Fruit fly (Drosophila melanogaster) whole organism, embryonic: Measurements from ENCODE around the gene Tmtc4.

ENCODE experiments used
- Bdp1 ChIP-seq: fragments of 200-800 bp; sonication (Bioruptor generic); optimal IDR thresholded peaks from 3 replicates; lab custom pipeline; 2016; ENCODE audit warnings: missing biosample characterization, missing genetic modification characterization
- CG10267 ChIP-seq: fragments of 200-800 bp; sonication (Bioruptor generic); optimal IDR thresholded peaks from 2 replicates; lab custom pipeline; 2018; ENCODE audit warnings: missing biosample characterization, mild to moderate bottlenecking, missing genetic modification characterization, moderate library complexity
- CG11504 ChIP-seq: fragments of 200-800 bp; sonication (Bioruptor generic); optimal IDR thresholded peaks from 3 replicates; lab custom pipeline; 2019; ENCODE audit warnings: missing biosample characterization, mild to moderate bottlenecking, missing genetic modification characterization, moderate library complexity
- CG12391 ChIP-seq: fragments of 200-800 bp; sonication (Bioruptor generic); optimal IDR thresholded peaks from 3 replicates; lab custom pipeline; 2018; ENCODE audit warnings: missing biosample characterization, mild to moderate bottlenecking, missing genetic modification characterization, moderate library complexity
- CG13624 ChIP-seq: fragments of 200-800 bp; sonication (Bioruptor generic); optimal IDR thresholded peaks from 2 replicates; lab custom pipeline; 2016; ENCODE audit warnings: missing biosample characterization, missing genetic modification characterization
- CG17328 ChIP-seq: fragments of 200-800 bp; sonication (Bioruptor generic); IDR thresholded peaks from 2 replicates; pipeline ENCODE4 v1.3.6; 2022; ENCODE audit warnings: missing biosample characterization, missing genetic modification characterization
- CG18011 ChIP-seq: fragments of 200-800 bp; sonication (Bioruptor generic); optimal IDR thresholded peaks from 2 replicates; lab custom pipeline; 2017; ENCODE audit warnings: missing biosample characterization, missing genetic modification characterization, mild to moderate bottlenecking, moderate library complexity, missing genotype
- CG2875 ChIP-seq: fragments of 200-800 bp; sonication (Bioruptor generic); optimal IDR thresholded peaks from 2 replicates; lab custom pipeline; 2017; ENCODE audit warnings: missing biosample characterization, mild to moderate bottlenecking, missing genetic modification characterization, missing genetic modification reagents
- CG30020 ChIP-seq: fragments of 200-800 bp; optimal IDR thresholded peaks from 2 replicates; lab custom pipeline; 2019; ENCODE audit warnings: missing biosample characterization, mild to moderate bottlenecking, missing genetic modification characterization, moderate library complexity
- CG30403 ChIP-seq: fragments of 200-800 bp; sonication (Bioruptor generic); optimal IDR thresholded peaks from 3 replicates; lab custom pipeline; 2016; ENCODE audit warnings: missing biosample characterization, missing genetic modification characterization
- CG30431 ChIP-seq: fragments of 200-800 bp; sonication (Bioruptor generic); optimal IDR thresholded peaks from 2 replicates; lab custom pipeline; 2017; ENCODE audit warnings: missing biosample characterization, missing genetic modification characterization
- CG3838 ChIP-seq: fragments of 200-800 bp; sonication (Bioruptor generic); optimal IDR thresholded peaks from 3 replicates; lab custom pipeline; 2016; ENCODE audit warnings: missing biosample characterization, missing genetic modification characterization
- CG43689 ChIP-seq: fragments of 200-800 bp; sonication (Bioruptor generic); IDR thresholded peaks from 2 replicates; pipeline ENCODE4 v1.3.6; 2022; ENCODE audit warnings: missing biosample characterization, missing genetic modification characterization
- CG5245 ChIP-seq: fragments of 200-800 bp; sonication (Bioruptor generic); optimal IDR thresholded peaks from 3 replicates; lab custom pipeline; 2016; ENCODE audit warnings: missing biosample characterization, missing genetic modification characterization
- CG6791 ChIP-seq: fragments of 200-800 bp; sonication (Bioruptor generic); IDR thresholded peaks from 3 replicates; pipeline ENCODE4 v1.3.6; 2022; ENCODE audit warnings: missing biosample characterization, missing genetic modification characterization; ENCODE audit not compliant: partially characterized antibody
- CG8478 ChIP-seq: fragments of >200 bp; optimal IDR thresholded peaks from 2 replicates; lab custom pipeline; 2018
- CG9932 ChIP-seq: fragments of 200-800 bp; sonication (Bioruptor generic); IDR thresholded peaks from 2 replicates; pipeline ENCODE4 v1.3.6; 2022; ENCODE audit warnings: missing biosample characterization, missing genetic modification characterization
- Dip2 ChIP-seq: fragments of 200-800 bp; sonication (Bioruptor generic); IDR thresholded peaks from 2 replicates; pipeline ENCODE4 v1.3.6; 2022; ENCODE audit warnings: missing biosample characterization, missing genetic modification characterization
- H15 ChIP-seq: fragments of 200-800 bp; sonication (Bioruptor generic); IDR thresholded peaks from 3 replicates; pipeline ENCODE4 v1.3.6; 2022; ENCODE audit warnings: missing biosample characterization, missing genetic modification characterization
- HLHmδ ChIP-seq: fragments of 200-800 bp; sonication (Bioruptor generic); optimal IDR thresholded peaks from 2 replicates; lab custom pipeline; 2018; ENCODE audit warnings: missing biosample characterization, mild to moderate bottlenecking, missing genetic modification characterization, moderate library complexity
- Hsf ChIP-seq: fragments of 200-800 bp; sonication (Bioruptor generic); optimal IDR thresholded peaks from 3 replicates; lab custom pipeline; 2016; ENCODE audit warnings: missing biosample characterization, missing genetic modification characterization
- NC2α ChIP-seq: fragments of 200-800 bp; sonication (Bioruptor generic); optimal IDR thresholded peaks from 2 replicates; lab custom pipeline; 2016; ENCODE audit warnings: missing biosample characterization, missing genetic modification characterization
- Neu2 ChIP-seq: fragments of 200-800 bp; sonication (Bioruptor generic); optimal IDR thresholded peaks from 3 replicates; lab custom pipeline; 2016; ENCODE audit warnings: missing biosample characterization, missing genetic modification characterization, borderline replicate concordance
- Optix ChIP-seq: fragments of 200-800 bp; sonication (Bioruptor generic); IDR thresholded peaks from 3 replicates; pipeline ENCODE4 v1.3.6; 2022; ENCODE audit warnings: missing biosample characterization, missing genetic modification characterization
- Poxn ChIP-seq: fragments of 200-800 bp; sonication (Bioruptor generic); IDR thresholded peaks from 2 replicates; pipeline ENCODE4 v1.3.6; 2022; ENCODE audit warnings: missing biosample characterization, missing genetic modification characterization
- Ravus ChIP-seq: fragments of 200-800 bp; sonication (Bioruptor generic); IDR thresholded peaks from 2 replicates; pipeline ENCODE4 v1.3.6; 2022; ENCODE audit warnings: missing biosample characterization, missing genetic modification characterization
- Rfx ChIP-seq: fragments of 200-800 bp; sonication (Bioruptor generic); IDR thresholded peaks from 2 replicates; pipeline ENCODE4 v1.3.6; 2022; ENCODE audit warnings: missing biosample characterization, missing genetic modification characterization
- Sox102F ChIP-seq: fragments of 200-800 bp; sonication (Bioruptor generic); optimal IDR thresholded peaks from 2 replicates; lab custom pipeline; 2018; ENCODE audit warnings: missing biosample characterization, mild to moderate bottlenecking, missing genetic modification characterization, moderate library complexity
- abd-A ChIP-seq: fragments of 200-800 bp; sonication (Bioruptor generic); optimal IDR thresholded peaks from 3 replicates; lab custom pipeline; 2019; ENCODE audit warnings: missing biosample characterization, mild to moderate bottlenecking, missing genetic modification characterization, moderate library complexity
- ase ChIP-seq: fragments of 200-800 bp; sonication (Bioruptor generic); IDR thresholded peaks from 3 replicates; pipeline ENCODE4 v1.3.6; 2022; ENCODE audit warnings: missing biosample characterization, missing genetic modification characterization
- ato ChIP-seq: fragments of 200-800 bp; sonication (Bioruptor generic); IDR thresholded peaks from 2 replicates; pipeline ENCODE4 v1.3.6; 2022; ENCODE audit warnings: missing biosample characterization, missing genetic modification characterization; ENCODE audit not compliant: partially characterized antibody
- bsh ChIP-seq, 2 experiments: fragments of 200-800 bp; sonication (Bioruptor generic); optimal IDR thresholded peaks; 2 replicates each; lab custom pipeline; 2017 to 2018; ENCODE audit warnings: mild to moderate bottlenecking in 2 of 2, missing biosample characterization in 2 of 2, missing genetic modification characterization in 2 of 2, moderate library complexity in 1 of 2
- chif ChIP-seq, 2 experiments: fragments of 200-800 bp; sonication (Bioruptor generic); optimal IDR thresholded peaks; 3 replicates each; lab custom pipeline; 2016; ENCODE audit warnings: missing biosample characterization in 2 of 2, missing genetic modification characterization in 2 of 2
- dan ChIP-seq: fragments of 200-800 bp; sonication (Bioruptor generic); IDR thresholded peaks from 2 replicates; pipeline ENCODE4 v1.3.6; 2022; ENCODE audit warnings: missing biosample characterization, missing genetic modification characterization
- dm ChIP-seq: fragments of 200-800 bp; sonication (Bioruptor generic); optimal IDR thresholded peaks from 3 replicates; lab custom pipeline; 2016; ENCODE audit warnings: missing biosample characterization, missing genetic modification characterization
- dysf ChIP-seq: fragments of 200-800 bp; sonication (Bioruptor generic); IDR thresholded peaks from 3 replicates; pipeline ENCODE4 v1.3.6; 2022; ENCODE audit warnings: missing biosample characterization, missing genetic modification characterization
- gcm ChIP-seq: fragments of 200-800 bp; sonication (Bioruptor generic); optimal IDR thresholded peaks from 2 replicates; lab custom pipeline; 2019; ENCODE audit warnings: missing biosample characterization, mild to moderate bottlenecking, missing genetic modification characterization, moderate library complexity
- gsb-n ChIP-seq: fragments of 200-800 bp; sonication (Bioruptor generic); optimal IDR thresholded peaks from 3 replicates; lab custom pipeline; 2018; ENCODE audit warnings: missing biosample characterization, mild to moderate bottlenecking, missing genetic modification characterization
- hb ChIP-seq: fragments of 200-800 bp; sonication (Bioruptor generic); IDR thresholded peaks from 3 replicates; pipeline ENCODE4 v1.3.6; 2022; ENCODE audit warnings: missing biosample characterization, missing genetic modification characterization; ENCODE audit not compliant: partially characterized antibody
- lmd ChIP-seq: fragments of 200-800 bp; sonication (Bioruptor generic); IDR thresholded peaks from 2 replicates; pipeline ENCODE4 v1.3.6; 2022; ENCODE audit warnings: missing biosample characterization, missing genetic modification characterization
- luna ChIP-seq: fragments of 200-800 bp; sonication (Bioruptor generic); optimal IDR thresholded peaks from 2 replicates; lab custom pipeline; 2016; ENCODE audit warnings: missing biosample characterization, missing genetic modification characterization
- mam ChIP-seq: fragments of 200-800 bp; sonication (Bioruptor generic); optimal IDR thresholded peaks from 3 replicates; lab custom pipeline; 2016; ENCODE audit warnings: missing biosample characterization, missing genetic modification characterization
- mld ChIP-seq: fragments of 200-800 bp; sonication (Bioruptor generic); IDR thresholded peaks from 3 replicates; pipeline ENCODE4 v1.3.6; 2022; ENCODE audit warnings: missing biosample characterization, missing genetic modification characterization; ENCODE audit not compliant: partially characterized antibody
- nom ChIP-seq: fragments of 200-800 bp; sonication (Bioruptor generic); optimal IDR thresholded peaks from 2 replicates; lab custom pipeline; 2017; ENCODE audit warnings: missing biosample characterization, missing genetic modification characterization, mild to moderate bottlenecking, moderate library complexity, missing genetic modification reagents
- schlank ChIP-seq: fragments of 200-800 bp; sonication (Bioruptor generic); optimal IDR thresholded peaks from 2 replicates; lab custom pipeline; 2018; ENCODE audit warnings: missing biosample characterization, mild to moderate bottlenecking, missing genetic modification characterization
- sens ChIP-seq: fragments of 200-800 bp; sonication (Bioruptor generic); peaks from one replicate; lab custom pipeline; 2016; ENCODE audit warnings: missing biosample characterization, missing genetic modification characterization
- shn ChIP-seq: fragments of 200-800 bp; sonication (Bioruptor generic); optimal IDR thresholded peaks from 3 replicates; lab custom pipeline; 2016; ENCODE audit warnings: missing biosample characterization, missing genetic modification characterization
- trh ChIP-seq: fragments of 200-800 bp; sonication (Bioruptor generic); optimal IDR thresholded peaks from 2 replicates; lab custom pipeline; 2016; ENCODE audit warnings: missing biosample characterization, missing genetic modification characterization
- zfh1 ChIP-seq: fragments of 200-800 bp; sonication (Bioruptor generic); IDR thresholded peaks from 3 replicates; pipeline ENCODE4 v1.3.6; 2022; ENCODE audit warnings: missing biosample characterization, missing genetic modification characterization
- zfh2 ChIP-seq: fragments of 200-800 bp; sonication (Bioruptor generic); optimal IDR thresholded peaks from 2 replicates; lab custom pipeline; 2016; ENCODE audit warnings: missing biosample characterization, missing genetic modification characterization

The Tmtc4 gene

dm6 chr3R:15363608-15364007 is 12.6 kb downstream of the Tmtc4 start, which contains the start of gene CG6171 (continued):
- TF ChIP-seq CG13624 (GFP tag; lab: Kevin White, UChicago) (peak; percentile 16), CG6791 (GFP tag; lab: Robert Waterston, UW) (peak; percentile 70; the same call in 2 of the 3 replicates), CG8478 (lab: Kevin White, UChicago) (no peak), sens (GFP tag; lab: Kevin White, UChicago) (peak; percentile 80)

dm6 chr3R:15366839-15367238 is 15.8 kb downstream of the Tmtc4 start:
- TF ChIP-seq mam (GFP tag; lab: Kevin White, UChicago) (no peak), Dip2 (GFP tag; lab: Robert Waterston, UW) (no peak), zfh2 (GFP tag; lab: Kevin White, UChicago) (no peak), CG13624 (GFP tag; lab: Kevin White, UChicago) (no peak), Sox102F (GFP tag; lab: Kevin White, UChicago) (no peak), ase (no peak), gsb-n (no peak), Hsf (GFP tag; lab: Kevin White, UChicago) (no peak), chif (GFP tag; optimal IDR thresholded peaks at IDR 0.05; lab: Kevin White, UChicago) (no peak), mld (GFP tag; lab: Robert Waterston, UW) (no peak), Poxn (GFP tag; lab: Robert Waterston, UW) (no peak), CG30431 (no peak), HLHmδ (GFP tag; lab: Kevin White, UChicago) (no peak), ato (no peak), CG3838 (GFP tag; lab: Kevin White, UChicago) (no peak), CG18011 (no peak), dan (GFP tag; lab: Robert Waterston, UW) (no peak), dm (GFP tag; lab: Kevin White, UChicago) (no peak), bsh (GFP tag; optimal IDR thresholded peaks at IDR 0.05; lab: Kevin White, UChicago) (peak in 1 of 2 experiments; percentile 62), Optix (no peak), nom (no peak), CG2875 (GFP tag; lab: Kevin White, UChicago) (no peak), gcm (no peak), zfh1 (GFP tag; lab: Robert Waterston, UW) (no peak), CG30403 (peak; percentile 63), hb (GFP tag; lab: Robert Waterston, UW) (no peak), schlank (tag; lab: Kevin White, UChicago) (no peak), CG43689 (GFP tag; lab: Robert Waterston, UW) (no peak), lmd (GFP tag; lab: Robert Waterston, UW) (peak; percentile 48), CG12391 (tag; lab: Kevin White, UChicago) (peak; percentile 62), Bdp1 (GFP tag; lab: Kevin White, UChicago) (no peak), CG9932 (GFP tag; lab: Robert Waterston, UW) (no peak), shn (GFP tag; lab: Kevin White, UChicago) (no peak), dysf (peak; percentile 40; the same call in 1 of the 3 replicates), H15 (GFP tag; lab: Robert Waterston, UW) (no peak), Ravus (GFP tag; lab: Robert Waterston, UW) (no peak), NC2α (no peak), trh (no peak), Rfx (GFP tag; lab: Robert Waterston, UW) (peak; percentile 39), CG17328 (peak; percentile 59), CG10267 (no peak), CG30020 (tag; lab: Kevin White, UChicago) (no peak), Neu2 (GFP tag; lab: Kevin White, UChicago) (no peak), luna (GFP tag; lab: Kevin White, UChicago) (no peak), CG5245 (GFP tag; lab: Kevin White, UChicago) (no peak), abd-A (tag; lab: Kevin White, UChicago) (no peak), CG11504 (no peak)
